Fruit fly (Drosophila melanogaster) whole organism, wandering third instar larva: Measurements from ENCODE around the gene Spf45.

Experiments used
- CG9705 ChIP-seq: fragments of 200-800 bp; sonication (Bioruptor generic); optimal IDR thresholded peaks from 2 replicates; lab custom pipeline; 2018; ENCODE audit warnings: missing biosample characterization, mild to moderate bottlenecking, missing genetic modification characterization
- GATAd ChIP-seq: sonication (Bioruptor generic); optimal IDR thresholded peaks from 2 replicates; lab custom pipeline; 2016; ENCODE audit warnings: missing biosample characterization, missing genetic modification characterization
- pan ChIP-seq: fragments of >200 bp; optimal IDR thresholded peaks from 2 replicates; lab custom pipeline; 2017
- psq ChIP-seq: fragments of 200-800 bp; sonication (Bioruptor generic); optimal IDR thresholded peaks from 3 replicates; lab custom pipeline; 2017; ENCODE audit warnings: missing biosample characterization, mild to moderate bottlenecking, missing genetic modification characterization, moderate library complexity
- sage ChIP-seq: fragments of 200-800 bp; sonication (Bioruptor generic); optimal IDR thresholded peaks from 2 replicates; lab custom pipeline; 2016; ENCODE audit warnings: missing biosample characterization, mild to moderate bottlenecking, missing genetic modification characterization
- usp ChIP-seq: fragments of >200 bp; optimal IDR thresholded peaks from 2 replicates; lab custom pipeline; 2017; ENCODE audit warnings: missing biosample characterization, missing genetic modification characterization

DNA sequence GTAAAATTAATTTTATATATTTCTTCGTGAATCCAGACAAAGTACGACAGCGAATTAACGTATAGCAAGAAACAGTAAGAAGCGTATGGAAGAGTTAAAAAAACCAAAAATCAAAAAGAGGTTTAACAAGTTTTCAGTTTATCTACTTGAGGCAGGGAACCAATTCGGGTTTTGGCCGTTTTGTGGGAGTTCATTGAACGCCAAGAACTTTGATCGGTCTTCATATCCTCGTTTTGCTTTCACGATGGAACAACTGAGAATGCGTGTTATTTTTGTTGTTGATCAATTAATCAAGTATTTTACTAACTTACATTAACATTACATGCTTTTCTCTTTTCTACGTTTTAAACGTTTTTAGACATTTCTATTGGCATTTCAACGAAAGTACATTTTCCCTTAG, 42.8 kb downstream of the Spf45 start:
- TF ChIP-seq sage (GFP tag; lab: Kevin White, UChicago) (no peak), usp (GFP tag; lab: Kevin White, UChicago) (no peak), psq (GFP tag; lab: Kevin White, UChicago) (no peak), CG9705 (GFP tag; lab: Kevin White, UChicago) (no peak), GATAd (no peak), pan (lab: Kevin White, UChicago) (no peak)
